Worm (Caenorhabditis elegans) whole organism, L1 larva: ENCODE data around the gene sru-25.

Experiments
- C04F5.9 ChIP-seq: sonication (generic microtip); optimal IDR thresholded peaks from 2 replicates; lab custom pipeline; 2016; ENCODE audit warnings: missing genetic modification characterization, missing compliant biosample characterization
- C16A3.4 ChIP-seq: fragments of 150-350 bp; optimal IDR thresholded peaks from 2 replicates; lab custom pipeline; 2014; ENCODE audit warnings: missing biosample characterization, missing genetic modification characterization
- F16B12.6 ChIP-seq: fragments of 150-350 bp; optimal IDR thresholded peaks from 2 replicates; lab custom pipeline; 2014; ENCODE audit warnings: missing biosample characterization, missing genetic modification characterization
- aha-1 ChIP-seq: fragments of 150-350 bp; optimal IDR thresholded peaks from 2 replicates; lab custom pipeline; 2014; ENCODE audit warnings: missing biosample characterization, missing genetic modification characterization
- alr-1 ChIP-seq: fragments of 200-800 bp; sonication (Bioruptor generic); optimal IDR thresholded peaks from 2 replicates; lab custom pipeline; 2018; ENCODE audit warnings: borderline replicate concordance, mild to moderate bottlenecking, missing genetic modification characterization, missing compliant biosample characterization
- blmp-1 ChIP-seq: fragments of 150-350 bp; optimal IDR thresholded peaks from 2 replicates; lab custom pipeline; 2014; ENCODE audit warnings: missing biosample characterization, missing genetic modification characterization
- ceh-63 ChIP-seq: fragments of 200-800 bp; sonication (Bioruptor generic); optimal IDR thresholded peaks from 2 replicates; lab custom pipeline; 2018; ENCODE audit warnings: mild to moderate bottlenecking, missing genetic modification characterization, missing compliant biosample characterization
- ceh-8 ChIP-seq: fragments of 200-800 bp; sonication (Bioruptor generic); optimal IDR thresholded peaks from 2 replicates; lab custom pipeline; 2018; ENCODE audit warnings: mild to moderate bottlenecking, missing genetic modification characterization, moderate library complexity, missing compliant biosample characterization
- efl-1 ChIP-seq, 4 experiments: fragments of 150-350 bp; optimal IDR thresholded peaks in 3 of 4; peaks in 1 of 4; 1 replicate in 1 of 4; 2 replicates in 3 of 4; lab custom pipeline; 2014; ENCODE audit warnings: missing biosample characterization in 2 of 4, missing genetic modification characterization in 2 of 4, missing genetic modification reagents in 2 of 4
- efl-3 ChIP-seq: fragments of 200-800 bp; sonication (Bioruptor generic); optimal IDR thresholded peaks from 2 replicates; lab custom pipeline; 2018; ENCODE audit warnings: mild to moderate bottlenecking, missing genetic modification characterization, missing compliant biosample characterization
- egl-13 ChIP-seq: sonication (generic microtip); optimal IDR thresholded peaks from 2 replicates; lab custom pipeline; 2016; ENCODE audit warnings: missing genotype, missing genetic modification reagents, missing genetic modification characterization, missing compliant biosample characterization
- egl-27 ChIP-seq, 2 experiments: fragments of 150-350 bp in 1 of 2; sonication (generic microtip); optimal IDR thresholded peaks; 3 replicates each; lab custom pipeline; 2017 to 2018; ENCODE audit warnings: missing biosample characterization in 2 of 2, missing genetic modification characterization in 2 of 2, missing genetic modification reagents in 2 of 2
- elt-3 ChIP-seq, 6 experiments: fragments of 150-350 bp in 1 of 6; sonication (generic microtip); optimal IDR thresholded peaks; 2 replicates each; lab custom pipeline; 2017 to 2018; ENCODE audit warnings: missing biosample characterization in 6 of 6, missing genetic modification characterization in 6 of 6, inconsistent platforms in 1 of 6
- fkh-4 ChIP-seq: sonication (generic microtip); optimal IDR thresholded peaks from 2 replicates; lab custom pipeline; 2016; ENCODE audit warnings: missing compliant biosample characterization, missing genetic modification characterization, borderline replicate concordance
- isw-1 ChIP-seq: fragments of 200-800 bp; sonication (Bioruptor generic); IDR thresholded peaks from 2 replicates; pipeline ENCODE4 v1.3.6; 2022; ENCODE audit warnings: missing genetic modification characterization, missing compliant biosample characterization
- lin-15B ChIP-seq: fragments of 150-350 bp; sonication (generic microtip); optimal IDR thresholded peaks from 3 replicates; lab custom pipeline; 2014; ENCODE audit warnings: missing biosample characterization, missing genetic modification characterization
- lin-35 ChIP-seq, 2 experiments: fragments of 150-350 bp; optimal IDR thresholded peaks; 2 replicates each; lab custom pipeline; 2014; ENCODE audit warnings: missing biosample characterization in 2 of 2, missing genetic modification characterization in 2 of 2, missing genetic modification reagents in 2 of 2
- lin-39 ChIP-seq: fragments of 150-350 bp; optimal IDR thresholded peaks from 2 replicates; lab custom pipeline; 2014; ENCODE audit warnings: missing biosample characterization, missing genetic modification reagents, missing genetic modification characterization
- lir-3 ChIP-seq: sonication (generic microtip); optimal IDR thresholded peaks from 2 replicates; lab custom pipeline; 2016; ENCODE audit warnings: mild to moderate bottlenecking, missing genetic modification characterization, moderate library complexity, missing compliant biosample characterization; ENCODE audit not compliant: poor library complexity
- lsy-2 ChIP-seq, 2 experiments: fragments of 150-350 bp; optimal IDR thresholded peaks; 2 replicates each; lab custom pipeline; 2014; ENCODE audit warnings: missing biosample characterization in 2 of 2, missing genetic modification characterization in 2 of 2
- mdl-1 ChIP-seq, 2 experiments: fragments of 150-350 bp; optimal IDR thresholded peaks; 2 replicates each; lab custom pipeline; 2014 to 2017; ENCODE audit warnings: missing biosample characterization in 2 of 2, missing genetic modification characterization in 2 of 2, inconsistent platforms in 1 of 2
- mep-1 ChIP-seq: fragments of 150-350 bp; optimal IDR thresholded peaks from 2 replicates; lab custom pipeline; 2014; ENCODE audit warnings: missing biosample characterization, missing genetic modification characterization
- nhr-19 ChIP-seq: fragments of 200-800 bp; sonication (Bioruptor generic); conservative IDR thresholded peaks from 2 replicates; pipeline ENCODE4 v1.3.6; 2022; ENCODE audit warnings: missing genetic modification characterization, missing compliant biosample characterization
- nhr-20 ChIP-seq: sonication (generic microtip); optimal IDR thresholded peaks from 2 replicates; lab custom pipeline; 2016; ENCODE audit warnings: mild to moderate bottlenecking, missing genetic modification characterization, missing compliant biosample characterization
- nhr-28 ChIP-seq: fragments of 150-350 bp; optimal IDR thresholded peaks from 2 replicates; lab custom pipeline; 2014; ENCODE audit warnings: missing biosample characterization, missing genetic modification characterization
- nhr-76 ChIP-seq: sonication (generic microtip); optimal IDR thresholded peaks from 2 replicates; lab custom pipeline; 2017; ENCODE audit warnings: missing biosample characterization, missing genetic modification characterization
- nhr-77 ChIP-seq: fragments of 150-350 bp; optimal IDR thresholded peaks from 2 replicates; lab custom pipeline; 2014; ENCODE audit warnings: missing biosample characterization, missing genetic modification characterization
- nhr-84 ChIP-seq: sonication (generic microtip); optimal IDR thresholded peaks from 2 replicates; lab custom pipeline; 2017; ENCODE audit warnings: missing biosample characterization, missing genetic modification characterization
- skn-1 ChIP-seq: fragments of 150-350 bp; optimal IDR thresholded peaks from 2 replicates; lab custom pipeline; 2014; ENCODE audit warnings: missing biosample characterization, missing genetic modification characterization
- snu-23 ChIP-seq: sonication (generic microtip); optimal IDR thresholded peaks from 2 replicates; lab custom pipeline; 2016; ENCODE audit warnings: missing genetic modification characterization, missing compliant biosample characterization
- sptf-1 ChIP-seq: fragments of 150-350 bp; optimal IDR thresholded peaks from 2 replicates; lab custom pipeline; 2014; ENCODE audit warnings: missing biosample characterization, missing genetic modification characterization
- sup-37 ChIP-seq: fragments of 200-800 bp; sonication (Bioruptor generic); optimal IDR thresholded peaks from 2 replicates; lab custom pipeline; 2018; ENCODE audit warnings: mild to moderate bottlenecking, missing genetic modification characterization, missing compliant biosample characterization
- swsn-7 ChIP-seq: sonication (generic microtip); optimal IDR thresholded peaks from 2 replicates; lab custom pipeline; 2016; ENCODE audit warnings: missing genetic modification characterization, missing compliant biosample characterization
- tlp-1 ChIP-seq: fragments of 150-350 bp; optimal IDR thresholded peaks from 2 replicates; lab custom pipeline; 2014; ENCODE audit warnings: missing biosample characterization, missing genetic modification characterization
- unc-130 ChIP-seq: fragments of 150-350 bp; optimal IDR thresholded peaks from 2 replicates; lab custom pipeline; 2017; ENCODE audit warnings: missing biosample characterization, missing genetic modification characterization, inconsistent platforms
- unc-62 ChIP-seq: fragments of 150-350 bp; optimal IDR thresholded peaks from 2 replicates; lab custom pipeline; 2014; ENCODE audit warnings: missing biosample characterization, missing genetic modification reagents, missing genetic modification characterization
- unc-86 ChIP-seq: sonication (generic microtip); optimal IDR thresholded peaks from 2 replicates; lab custom pipeline; 2016; ENCODE audit warnings: missing genetic modification characterization, missing compliant biosample characterization
- zag-1 ChIP-seq: fragments of 150-350 bp; optimal IDR thresholded peaks from 2 replicates; lab custom pipeline; 2014; ENCODE audit warnings: missing biosample characterization, missing genetic modification characterization
- ztf-11 ChIP-seq, 2 experiments: sonication (generic microtip); optimal IDR thresholded peaks; 2 replicates each; lab custom pipeline; 2016 to 2017; ENCODE audit warnings: missing genetic modification characterization in 2 of 2, missing biosample characterization in 1 of 2, missing compliant biosample characterization in 1 of 2

The sru-25 gene

DNA sequence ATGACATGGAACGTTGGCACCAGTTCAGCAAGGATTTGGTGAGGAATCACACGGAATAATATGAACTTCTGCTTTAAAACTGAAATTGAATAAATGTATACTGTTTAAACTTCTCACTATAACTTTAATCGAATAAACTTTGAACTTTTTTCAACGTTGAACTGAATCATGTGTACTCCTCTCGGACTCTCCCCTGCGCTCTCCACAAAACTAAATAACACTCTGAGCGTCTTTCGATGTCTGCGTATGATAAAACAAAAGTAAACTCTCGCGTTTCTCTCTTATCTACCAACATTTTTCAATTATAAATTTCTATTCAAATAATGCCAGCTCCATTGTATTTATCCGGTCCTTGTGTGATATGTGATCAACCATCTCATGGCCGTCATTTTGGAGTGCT lies 42.3 kb downstream of the sru-25 start:
- TF ChIP-seq isw-1 (GFP tag; lab: Robert Waterston, UW) (no peak), skn-1 (no peak), snu-23 (peak; percentile 30), nhr-77 (tag; lab: Kevin White, UChicago) (no peak), lin-15B (tag; lab: Kevin White, UChicago) (no peak), mdl-1 (tag; optimal IDR thresholded peaks at IDR 0.05; lab: Kevin White, UChicago) (no peak), C04F5.9 (tag; lab: Kevin White, UChicago) (no peak), mep-1 (tag; lab: Kevin White, UChicago) (no peak), zag-1 (tag; lab: Kevin White, UChicago) (no peak), lin-35 (GFP tag; optimal IDR thresholded peaks at IDR 0.05; lab: Kevin White, UChicago) (peak in 1 of 2 experiments; percentile 32), fkh-4 (tag; lab: Kevin White, UChicago) (no peak), unc-130 (tag; lab: Kevin White, UChicago) (no peak), nhr-19 (no peak), F16B12.6 (no peak), unc-62 (GFP tag; lab: Kevin White, UChicago) (no peak), blmp-1 (tag; lab: Kevin White, UChicago) (no peak), unc-86 (tag; lab: Kevin White, UChicago) (no peak), elt-3 (tag; optimal IDR thresholded peaks at IDR 0.05; lab: Kevin White, UChicago) (no peak), ceh-63 (GFP tag; lab: Kevin White, UChicago) (no peak), nhr-20 (tag; lab: Kevin White, UChicago) (peak; percentile 29), efl-1 (optimal IDR thresholded peaks at IDR 0.05; lab: Kevin White, UChicago) (peak; percentile 11 to 22), efl-1 (GFP tag; optimal IDR thresholded peaks at IDR 0.05 in 1 of 2; lab: Kevin White, UChicago) (peak in 1 of 2 experiments; percentile 62), nhr-76 (tag; lab: Kevin White, UChicago) (no peak), egl-27 (tag; optimal IDR thresholded peaks at IDR 0.05; lab: Kevin White, UChicago) (no peak)

DNA sequence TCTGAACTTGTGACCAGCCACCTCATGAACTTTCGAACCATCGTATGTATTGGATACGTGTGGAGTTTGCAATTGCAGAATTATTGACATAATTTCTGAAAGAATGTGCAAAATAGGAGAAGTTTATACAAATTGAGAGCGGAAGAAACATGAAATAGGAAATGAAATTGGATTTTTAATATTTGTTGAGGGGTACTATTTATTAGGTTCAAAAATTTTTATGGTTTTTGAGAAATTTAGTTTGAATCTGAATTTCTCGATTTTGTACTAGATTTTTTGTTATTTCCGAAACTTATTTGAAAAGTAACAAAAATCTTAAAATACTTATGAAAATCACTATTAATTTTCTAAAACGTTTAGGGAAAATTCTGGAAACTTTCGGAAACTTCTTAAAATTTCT lies 45.6 kb downstream of the sru-25 start, which contains the start of gene F48G7.9:
TSS of gene F48G7.9 (minus strand) at position 101 of the 400 bp plus-strand sequence.
- no peak for TF ChIP-seq zag-1 (tag; lab: Kevin White, UChicago)
- TF ChIP-seq C16A3.4 (tag; lab: Kevin White, UChicago) = no peak
- no peak for TF ChIP-seq nhr-84 (tag; lab: Kevin White, UChicago)

ce11 chrV:627585-627984 lies 46.5 kb downstream of the sru-25 start, which contains the start of gene F48G7.8:
Gene F48G7.8 (minus strand): TSS chrV:627685.
- TF ChIP-seq C16A3.4 (tag; lab: Kevin White, UChicago) (no peak), sptf-1 (no peak)
- TF ChIP-seq, all 84 proteins: peak for 0

- TF ChIP-seq aha-1 (tag; lab: Kevin White, UChicago) (no peak), F16B12.6 (no peak), nhr-28 (tag; lab: Kevin White, UChicago) (no peak), nhr-77 (tag; lab: Kevin White, UChicago) (no peak), efl-3 (GFP tag; lab: Kevin White, UChicago) (no peak)
These were observed 47.8 kb downstream of the sru-25 start, which contains the start of gene F48G7.7 for ce11 chrV:626321-626720. Gene F48G7.7 (minus strand): TSS chrV:626421.

ce11 chrV:624922-625321 lies 49.2 kb downstream of the sru-25 start, which contains the start of gene srt-17:
Gene srt-17 (minus strand): TSS chrV:625022.
- TF ChIP-seq lin-39 (no peak), alr-1 (tag; lab: Kevin White, UChicago) (no peak), C16A3.4 (tag; lab: Kevin White, UChicago) (no peak), mdl-1 (tag; optimal IDR thresholded peaks at IDR 0.05; lab: Kevin White, UChicago) (no peak), efl-3 (GFP tag; lab: Kevin White, UChicago) (no peak), F16B12.6 (no peak), egl-13 (tag; lab: Kevin White, UChicago) (no peak), sup-37 (GFP tag; lab: Kevin White, UChicago) (no peak), ztf-11 (tag; optimal IDR thresholded peaks at IDR 0.05; lab: Kevin White, UChicago) (no peak), elt-3 (tag; optimal IDR thresholded peaks at IDR 0.05; lab: Kevin White, UChicago) (no peak), lsy-2 (tag; optimal IDR thresholded peaks at IDR 0.05; lab: Kevin White, UChicago) (no peak), ceh-8 (GFP tag; lab: Kevin White, UChicago) (no peak), lir-3 (tag; lab: Kevin White, UChicago) (no peak), nhr-20 (tag; lab: Kevin White, UChicago) (no peak), skn-1 (no peak), tlp-1 (tag; lab: Kevin White, UChicago) (no peak), mep-1 (tag; lab: Kevin White, UChicago) (no peak), swsn-7 (no peak), zag-1 (tag; lab: Kevin White, UChicago) (no peak)
